Worm (Caenorhabditis elegans): ENCODE data around the gene F10D7.5.
A peak's percentile ranks its signal among the peaks of the same experiment; 100 is the strongest.

- TF ChIP-seq fos-1 (tag; optimal IDR thresholded peaks at IDR 0.05), result no peak
- no peak for TF ChIP-seq lin-13 (GFP tag; optimal IDR thresholded peaks at IDR 0.05)
- no peak for TF ChIP-seq nhr-23 (tag; optimal IDR thresholded peaks at IDR 0.05)
- TF ChIP-seq C34F6.9 (tag; optimal IDR thresholded peaks at IDR 0.05), result peak; percentile 3
- no peak for TF ChIP-seq dmd-4 (tag; optimal IDR thresholded peaks at IDR 0.05)
- no peak for TF ChIP-seq F13H6.1 (tag; optimal IDR thresholded peaks at IDR 0.05)
- TF ChIP-seq ama-1 (optimal IDR thresholded peaks at IDR 0.05), result no peak
- no peak for TF ChIP-seq lin-39 (tag; optimal IDR thresholded peaks at IDR 0.05)
Measured at ce11 chrX:17352098-17352497, 39.3 kb downstream of the F10D7.5 start.

Measured in whole organism, L2 larva.